Worm (Caenorhabditis elegans): ENCODE results near the gene bus-5.

- TF ChIP-seq mbf-1 (tag; optimal IDR thresholded peaks at IDR 0.05), result no peak
- TF ChIP-seq nhr-12 (tag; optimal IDR thresholded peaks at IDR 0.05), result no peak
- TF ChIP-seq mdl-1 (tag; optimal IDR thresholded peaks at IDR 0.05), result no peak
- TF ChIP-seq unc-39 (tag; optimal IDR thresholded peaks at IDR 0.05), result no peak
- no peak for TF ChIP-seq unc-55 (GFP tag; optimal IDR thresholded peaks at IDR 0.05)
- no peak for TF ChIP-seq unc-62 (GFP tag; optimal IDR thresholded peaks at IDR 0.05)
- TF ChIP-seq nhr-25 (tag; optimal IDR thresholded peaks at IDR 0.05), result no peak
- TF ChIP-seq lin-39 (tag; optimal IDR thresholded peaks at IDR 0.05), result no peak
- no peak for TF ChIP-seq fos-1 (tag; optimal IDR thresholded peaks at IDR 0.05)
- no peak for TF ChIP-seq egl-27 (tag; optimal IDR thresholded peaks at IDR 0.05)
- no peak for TF ChIP-seq nhr-237 (tag; optimal IDR thresholded peaks at IDR 0.05)
- TF ChIP-seq lin-11 (tag; optimal IDR thresholded peaks at IDR 0.05), result no peak
- no peak for TF ChIP-seq nhr-77 (tag; optimal IDR thresholded peaks at IDR 0.05)
Measured at ce11 chrX:2131650-2132049, 18.7 kb upstream of the bus-5 start, which contains the start of gene F53B1.9.
